Fruit fly (Drosophila melanogaster) whole organism, wandering third instar larva: ENCODE data around the gene CG11811.

Source experiments
- CrebA ChIP-seq: fragments of 200-800 bp; sonication (Bioruptor generic); optimal IDR thresholded peaks from 2 replicates; lab custom pipeline; 2016; ENCODE audit warnings: missing biosample characterization, mild to moderate bottlenecking, missing genetic modification characterization, borderline replicate concordance
- Dfd ChIP-seq: fragments of >200 bp; optimal IDR thresholded peaks from 2 replicates; lab custom pipeline; 2017; ENCODE audit warnings: missing biosample characterization, missing genetic modification characterization
- Myc ChIP-seq: fragments of >200 bp; optimal IDR thresholded peaks from 2 replicates; lab custom pipeline; 2017
- OdsH ChIP-seq: fragments of 200-800 bp; sonication (Bioruptor generic); optimal IDR thresholded peaks from 2 replicates; lab custom pipeline; 2016; ENCODE audit warnings: missing biosample characterization, mild to moderate bottlenecking, missing genetic modification characterization
- Rel ChIP-seq, 2 experiments: fragments of 200-800 bp; sonication (Bioruptor generic) in 1 of 2; optimal IDR thresholded peaks; 2 replicates in 1 of 2; 3 replicates in 1 of 2; lab custom pipeline; 2016 to 2019; ENCODE audit warnings: mild to moderate bottlenecking in 2 of 2, missing biosample characterization in 2 of 2, missing genetic modification characterization in 2 of 2, moderate library complexity in 1 of 2
- Sp1 ChIP-seq: fragments of 200-800 bp; sonication (Bioruptor generic); optimal IDR thresholded peaks from 3 replicates; lab custom pipeline; 2019; ENCODE audit warnings: missing biosample characterization, mild to moderate bottlenecking, missing genetic modification characterization, moderate library complexity
- br ChIP-seq: fragments of 200-800 bp; sonication (Bioruptor generic); optimal IDR thresholded peaks from 2 replicates; lab custom pipeline; 2016; ENCODE audit warnings: missing biosample characterization, missing genetic modification characterization
- dl ChIP-seq, 2 experiments: fragments of 175-275, 200-275 bp in 1 of 2; fragments of 200-275 bp in 1 of 2; sonication (Bioruptor generic); optimal IDR thresholded peaks; lab custom pipeline; 2018; ENCODE audit warnings: mild to moderate bottlenecking in 2 of 2, missing biosample characterization in 2 of 2, missing genetic modification characterization in 2 of 2, moderate library complexity in 2 of 2; ENCODE audit not compliant: partially characterized antibody in 2 of 2, insufficient read depth in 1 of 2
- fru ChIP-seq: fragments of 200-800 bp; sonication (Bioruptor generic); optimal IDR thresholded peaks from 3 replicates; lab custom pipeline; 2016; ENCODE audit warnings: missing biosample characterization, mild to moderate bottlenecking, missing genetic modification characterization
- lola ChIP-seq: fragments of >200 bp; optimal IDR thresholded peaks from 2 replicates; lab custom pipeline; 2017; ENCODE audit warnings: missing biosample characterization, missing genetic modification characterization
- pan ChIP-seq: fragments of >200 bp; optimal IDR thresholded peaks from 2 replicates; lab custom pipeline; 2017
- psq ChIP-seq: fragments of 200-800 bp; sonication (Bioruptor generic); optimal IDR thresholded peaks from 3 replicates; lab custom pipeline; 2017; ENCODE audit warnings: missing biosample characterization, mild to moderate bottlenecking, missing genetic modification characterization, moderate library complexity
- sv ChIP-seq: fragments of 200-800 bp; sonication (Bioruptor generic); optimal IDR thresholded peaks from 3 replicates; lab custom pipeline; 2016; ENCODE audit warnings: missing biosample characterization, missing genetic modification characterization
- usp ChIP-seq: fragments of >200 bp; optimal IDR thresholded peaks from 2 replicates; lab custom pipeline; 2017; ENCODE audit warnings: missing biosample characterization, missing genetic modification characterization

- no peak for TF ChIP-seq fru (GFP tag; lab: Kevin White, UChicago)
- no peak for TF ChIP-seq Sp1 (GFP tag; lab: Kevin White, UChicago)
- TF ChIP-seq br (GFP tag; lab: Kevin White, UChicago), result no peak
- no peak for TF ChIP-seq sv (GFP tag; lab: Kevin White, UChicago)
- TF ChIP-seq usp, result no peak
- no peak for TF ChIP-seq Dfd (GFP tag; lab: Kevin White, UChicago)
- TF ChIP-seq Rel (GFP tag; optimal IDR thresholded peaks at IDR 0.05; lab: Kevin White, UChicago), result no peak
- peak; percentile 7 for TF ChIP-seq Rel (tag; optimal IDR thresholded peaks at IDR 0.05; lab: Kevin White, UChicago)
- TF ChIP-seq Myc (lab: Kevin White, UChicago), result no peak
- TF ChIP-seq OdsH, result no peak
- no peak for TF ChIP-seq pan (lab: Kevin White, UChicago)
- TF ChIP-seq lola (GFP tag; lab: Kevin White, UChicago), result no peak
- TF ChIP-seq CrebA (GFP tag; lab: Kevin White, UChicago), result no peak
- TF ChIP-seq psq (GFP tag; lab: Kevin White, UChicago), result peak; percentile 66
- TF ChIP-seq dl (GFP tag; optimal IDR thresholded peaks at IDR 0.05; lab: Kevin White, UChicago; ENCODE audit: insufficient read depth in 1 of 2, partially characterized antibody in 2 of 2), result no peak
These were observed 13.0 kb upstream of the CG11811 start for dm6 chr3L:10677816-10678215.
